Worm (Caenorhabditis elegans): ENCODE results near the gene glc-1.

The glc-1 gene

ce11 chrV:16183357-16183756 is 36.1 kb upstream of the glc-1 start, which contains the start of gene srz-14:
srz-14 (plus strand) TSS chrV:16183657.
- no peak for TF ChIP-seq B0310.2 (tag; optimal IDR thresholded peaks at IDR 0.05)
- no peak for TF ChIP-seq tbx-11 (GFP tag; IDR thresholded peaks at IDR 0.05)
- no peak for TF ChIP-seq aly-1 (tag; optimal IDR thresholded peaks at IDR 0.05)
- TF ChIP-seq hmg-4 (GFP tag; optimal IDR thresholded peaks at IDR 0.05): no peak
- TF ChIP-seq tbx-37 (GFP tag; conservative IDR thresholded peaks at IDR 0.05): no peak
- no peak for TF ChIP-seq ceh-13 (GFP tag; optimal IDR thresholded peaks at IDR 0.05)
- no peak for TF ChIP-seq F13C5.2 (tag; optimal IDR thresholded peaks at IDR 0.05)
- no peak for TF ChIP-seq ceh-36 (tag; optimal IDR thresholded peaks at IDR 0.05)
- TF ChIP-seq hmbx-1 (tag; optimal IDR thresholded peaks at IDR 0.05): no peak
- no peak for TF ChIP-seq sea-1 (GFP tag; conservative IDR thresholded peaks at IDR 0.05)
- no peak for TF ChIP-seq hnd-1 (tag; optimal IDR thresholded peaks at IDR 0.05)
- TF ChIP-seq ama-1 (optimal IDR thresholded peaks at IDR 0.05): no peak
- TF ChIP-seq pes-1 (GFP tag; IDR thresholded peaks at IDR 0.05): no peak
- TF ChIP-seq flt-1 (GFP tag; IDR thresholded peaks at IDR 0.05): no peak
- TF ChIP-seq ets-7 (tag; optimal IDR thresholded peaks at IDR 0.05): no peak
- TF ChIP-seq scrt-1 (GFP tag; IDR thresholded peaks at IDR 0.05): no peak
- TF ChIP-seq tra-4 (tag; optimal IDR thresholded peaks at IDR 0.05): no peak

- TF ChIP-seq scrt-1 (GFP tag; IDR thresholded peaks at IDR 0.05): no peak
- no peak for TF ChIP-seq hmg-4 (GFP tag; optimal IDR thresholded peaks at IDR 0.05)
- no peak for TF ChIP-seq ama-1 (optimal IDR thresholded peaks at IDR 0.05)
- no peak for TF ChIP-seq aly-1 (tag; optimal IDR thresholded peaks at IDR 0.05)
- TF ChIP-seq flt-1 (GFP tag; IDR thresholded peaks at IDR 0.05): no peak
- no peak for TF ChIP-seq F13C5.2 (tag; optimal IDR thresholded peaks at IDR 0.05)
- no peak for TF ChIP-seq B0310.2 (tag; optimal IDR thresholded peaks at IDR 0.05)
- TF ChIP-seq ceh-36 (tag; optimal IDR thresholded peaks at IDR 0.05): no peak
- TF ChIP-seq tbx-11 (GFP tag; IDR thresholded peaks at IDR 0.05): no peak
- TF ChIP-seq hmbx-1 (tag; optimal IDR thresholded peaks at IDR 0.05): no peak
- TF ChIP-seq hnd-1 (tag; optimal IDR thresholded peaks at IDR 0.05): no peak
- no peak for TF ChIP-seq tbx-37 (GFP tag; conservative IDR thresholded peaks at IDR 0.05)
- no peak for TF ChIP-seq pes-1 (GFP tag; IDR thresholded peaks at IDR 0.05)
- TF ChIP-seq ceh-13 (GFP tag; optimal IDR thresholded peaks at IDR 0.05): no peak
- no peak for TF ChIP-seq sea-1 (GFP tag; conservative IDR thresholded peaks at IDR 0.05)
- no peak for TF ChIP-seq tra-4 (tag; optimal IDR thresholded peaks at IDR 0.05)
- no peak for TF ChIP-seq ets-7 (tag; optimal IDR thresholded peaks at IDR 0.05)
These were observed 28.9 kb upstream of the glc-1 start, which contains the start of gene srh-281 for ce11 chrV:16190485-16190884. srh-281 (plus strand) TSS chrV:16190785.

- no peak for TF ChIP-seq scrt-1 (GFP tag; IDR thresholded peaks at IDR 0.05)
- TF ChIP-seq flt-1 (GFP tag; IDR thresholded peaks at IDR 0.05): no peak
These were observed 27.3 kb upstream of the glc-1 start, which contains the start of gene srh-279 for ce11 chrV:16192114-16192513. srh-279 (plus strand) TSS chrV:16192414.

- TF ChIP-seq hnd-1 (tag; optimal IDR thresholded peaks at IDR 0.05) (no peak), F13C5.2 (tag; optimal IDR thresholded peaks at IDR 0.05) (no peak), ets-7 (tag; optimal IDR thresholded peaks at IDR 0.05) (no peak), scrt-1 (GFP tag; IDR thresholded peaks at IDR 0.05) (no peak), pes-1 (GFP tag; IDR thresholded peaks at IDR 0.05) (no peak), hmbx-1 (tag; optimal IDR thresholded peaks at IDR 0.05) (no peak), flt-1 (GFP tag; IDR thresholded peaks at IDR 0.05) (no peak), hmg-4 (GFP tag; optimal IDR thresholded peaks at IDR 0.05) (no peak), sea-1 (GFP tag; conservative IDR thresholded peaks at IDR 0.05) (no peak), tbx-11 (GFP tag; IDR thresholded peaks at IDR 0.05) (no peak), ama-1 (optimal IDR thresholded peaks at IDR 0.05) (no peak), aly-1 (tag; optimal IDR thresholded peaks at IDR 0.05) (no peak)
These were observed 24.8 kb upstream of the glc-1 start, which contains the start of gene rabr-4 for ce11 chrV:16194639-16195038. rabr-4 (plus strand) TSS chrV:16194939.

- no peak for TF ChIP-seq flt-1 (GFP tag; IDR thresholded peaks at IDR 0.05)
- no peak for TF ChIP-seq ceh-13 (GFP tag; optimal IDR thresholded peaks at IDR 0.05)
- TF ChIP-seq ama-1 (optimal IDR thresholded peaks at IDR 0.05): no peak
- TF ChIP-seq tbx-37 (GFP tag; conservative IDR thresholded peaks at IDR 0.05): no peak
- TF ChIP-seq ceh-36 (tag; optimal IDR thresholded peaks at IDR 0.05): no peak
- TF ChIP-seq scrt-1 (GFP tag; IDR thresholded peaks at IDR 0.05): no peak
- no peak for TF ChIP-seq F13C5.2 (tag; optimal IDR thresholded peaks at IDR 0.05)
These were observed 24.1 kb upstream of the glc-1 start, which contains the start of gene rabr-3 for ce11 chrV:16195379-16195778. rabr-3 (plus strand) TSS chrV:16195679.

- TF ChIP-seq hmbx-1 (tag; optimal IDR thresholded peaks at IDR 0.05) (no peak), tbx-11 (GFP tag; IDR thresholded peaks at IDR 0.05) (no peak), tra-4 (tag; optimal IDR thresholded peaks at IDR 0.05) (no peak)
These were observed 21.4 kb upstream of the glc-1 start, which contains the start of gene F11A5.5 for ce11 chrV:16198016-16198415. F11A5.5 (plus strand) TSS chrV:16198316.

ce11 chrV:16201730-16202129 is 17.7 kb upstream of the glc-1 start, which contains the start of gene F11A5.17:
F11A5.17 (plus strand) TSS chrV:16202030.
- no peak for TF ChIP-seq B0310.2 (tag; optimal IDR thresholded peaks at IDR 0.05)
- no peak for TF ChIP-seq flt-1 (GFP tag; IDR thresholded peaks at IDR 0.05)
- no peak for TF ChIP-seq hmbx-1 (tag; optimal IDR thresholded peaks at IDR 0.05)
- no peak for TF ChIP-seq F13C5.2 (tag; optimal IDR thresholded peaks at IDR 0.05)

- TF ChIP-seq scrt-1 (GFP tag; IDR thresholded peaks at IDR 0.05) (no peak), ceh-13 (GFP tag; optimal IDR thresholded peaks at IDR 0.05) (no peak), flt-1 (GFP tag; IDR thresholded peaks at IDR 0.05) (no peak), aly-1 (tag; optimal IDR thresholded peaks at IDR 0.05) (no peak), hmg-4 (GFP tag; optimal IDR thresholded peaks at IDR 0.05) (no peak), hmbx-1 (tag; optimal IDR thresholded peaks at IDR 0.05) (no peak), F13C5.2 (tag; optimal IDR thresholded peaks at IDR 0.05) (no peak), tbx-11 (GFP tag; IDR thresholded peaks at IDR 0.05) (no peak), pes-1 (GFP tag; IDR thresholded peaks at IDR 0.05) (no peak), tbx-37 (GFP tag; conservative IDR thresholded peaks at IDR 0.05) (no peak), ets-7 (tag; optimal IDR thresholded peaks at IDR 0.05) (no peak)
These were observed 16.8 kb upstream of the glc-1 start, which contains the start of gene F11A5.18 for ce11 chrV:16202618-16203017. F11A5.18 (plus strand) TSS chrV:16202918.

Data from whole organism, early embryonic.